Worm (Caenorhabditis elegans) whole organism, L4/young adult: ENCODE data around the gene srlf-14.
A peak's percentile ranks its signal among the peaks of the same experiment; 100 is the strongest.

Experiments
- W03F9.2 ChIP-seq: fragments of 150-350 bp; optimal IDR thresholded peaks from 2 replicates; lab custom pipeline; 2014; ENCODE audit warnings: missing biosample characterization, missing genetic modification characterization
- him-1 ChIP-seq: sonication (generic microtip); optimal IDR thresholded peaks from 2 replicates; lab custom pipeline; 2016; ENCODE audit warnings: missing genotype, missing genetic modification reagents, missing genetic modification characterization, missing compliant biosample characterization

DNA sequence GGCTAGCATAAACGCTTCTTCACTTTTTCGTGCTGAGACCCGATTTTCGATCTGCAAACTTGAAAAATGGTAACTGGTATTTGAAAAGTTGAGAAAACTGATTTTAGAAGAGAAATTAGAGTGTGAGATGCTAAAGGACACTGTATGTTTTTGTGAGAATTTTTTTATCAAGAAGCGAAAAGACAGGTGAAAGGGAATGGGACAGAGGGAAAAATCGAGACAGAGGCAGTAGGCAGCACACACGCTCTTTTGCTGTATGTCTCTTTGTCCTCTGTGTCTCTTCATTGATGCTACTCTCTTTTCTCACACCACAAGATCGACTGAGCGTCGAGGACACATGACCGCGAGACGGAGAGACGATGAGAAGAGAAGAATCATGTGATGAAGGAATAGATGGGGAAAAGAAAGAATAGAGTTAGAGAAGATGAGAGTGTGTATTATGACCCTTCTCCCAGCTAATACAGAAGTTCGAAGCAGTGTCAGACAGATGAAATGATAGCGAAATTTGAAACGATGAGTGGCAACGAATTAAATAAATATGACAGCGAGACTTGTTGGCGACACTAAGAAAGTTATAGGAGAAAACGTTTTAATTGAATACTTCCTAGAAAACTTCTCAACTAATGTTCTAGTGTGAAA lies 41.8 kb upstream of the srlf-14 start, which contains the start of gene lgg-2:
- TF ChIP-seq him-1 (tag; lab: Kevin White, UChicago) (peak; percentile 38), W03F9.2 (tag; lab: Kevin White, UChicago) (peak; percentile 83)
